Fruit fly (Drosophila melanogaster): Measurements from ENCODE around the gene Pak3.

Pak3 gene

dm6 chr3R:16408434-16408833 is 45.2 kb downstream of the Pak3 start:
- no peak for TF ChIP-seq h (optimal IDR thresholded peaks at IDR 0.05)
- TF ChIP-seq Myc (optimal IDR thresholded peaks at IDR 0.05): no peak
- no peak for TF ChIP-seq ttk (optimal IDR thresholded peaks at IDR 0.05)
- no peak for TF ChIP-seq Sin3A (optimal IDR thresholded peaks at IDR 0.05)
- no peak for TF ChIP-seq psq (optimal IDR thresholded peaks at IDR 0.05)
- TF ChIP-seq insv (optimal IDR thresholded peaks at IDR 0.05): no peak

dm6 chr3R:16406618-16407017 is 47.0 kb downstream of the Pak3 start:
- TF ChIP-seq h (optimal IDR thresholded peaks at IDR 0.05) (no peak), Sin3A (optimal IDR thresholded peaks at IDR 0.05) (no peak), psq (optimal IDR thresholded peaks at IDR 0.05) (no peak), Myc (optimal IDR thresholded peaks at IDR 0.05) (no peak)

DNA sequence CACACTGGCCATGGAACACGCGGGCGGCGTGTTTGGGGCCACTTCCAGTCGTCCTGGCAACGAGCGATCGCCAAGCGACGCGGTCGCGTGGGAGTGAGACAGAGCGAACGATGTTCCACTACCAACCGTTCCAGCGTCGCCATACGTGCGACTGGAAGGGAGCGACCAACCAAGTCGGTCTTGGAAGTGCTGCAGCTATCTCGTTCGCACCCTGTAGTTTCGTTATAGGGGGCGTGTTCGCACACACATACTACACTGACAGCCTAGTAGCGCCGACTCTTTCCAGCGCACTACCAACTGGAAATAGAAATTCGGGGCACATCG is 49.9 kb downstream of the Pak3 start:
- no peak for TF ChIP-seq insv (optimal IDR thresholded peaks at IDR 0.05)
- TF ChIP-seq Myc (optimal IDR thresholded peaks at IDR 0.05): no peak
- no peak for TF ChIP-seq h (optimal IDR thresholded peaks at IDR 0.05)
- TF ChIP-seq psq (optimal IDR thresholded peaks at IDR 0.05): no peak
- TF ChIP-seq Sin3A (optimal IDR thresholded peaks at IDR 0.05): no peak
- no peak for TF ChIP-seq ttk (optimal IDR thresholded peaks at IDR 0.05)

- TF ChIP-seq insv (optimal IDR thresholded peaks at IDR 0.05) (no peak), Myc (optimal IDR thresholded peaks at IDR 0.05) (no peak), h (optimal IDR thresholded peaks at IDR 0.05) (no peak), ttk (optimal IDR thresholded peaks at IDR 0.05) (no peak), Sin3A (optimal IDR thresholded peaks at IDR 0.05) (no peak), psq (optimal IDR thresholded peaks at IDR 0.05) (no peak)
These were observed 50.4 kb downstream of the Pak3 start, which contains the start of gene ss for dm6 chr3R:16403023-16403733. TSS of gene ss (minus strand) at chr3R:16403690.

- no peak for TF ChIP-seq ttk (optimal IDR thresholded peaks at IDR 0.05)
- TF ChIP-seq psq (optimal IDR thresholded peaks at IDR 0.05): no peak
- no peak for TF ChIP-seq h (optimal IDR thresholded peaks at IDR 0.05)
- no peak for TF ChIP-seq Myc (optimal IDR thresholded peaks at IDR 0.05)
- TF ChIP-seq Sin3A (optimal IDR thresholded peaks at IDR 0.05): no peak
- no peak for TF ChIP-seq insv (optimal IDR thresholded peaks at IDR 0.05)
These were observed 57.1 kb downstream of the Pak3 start for dm6 chr3R:16396565-16396964.

DNA sequence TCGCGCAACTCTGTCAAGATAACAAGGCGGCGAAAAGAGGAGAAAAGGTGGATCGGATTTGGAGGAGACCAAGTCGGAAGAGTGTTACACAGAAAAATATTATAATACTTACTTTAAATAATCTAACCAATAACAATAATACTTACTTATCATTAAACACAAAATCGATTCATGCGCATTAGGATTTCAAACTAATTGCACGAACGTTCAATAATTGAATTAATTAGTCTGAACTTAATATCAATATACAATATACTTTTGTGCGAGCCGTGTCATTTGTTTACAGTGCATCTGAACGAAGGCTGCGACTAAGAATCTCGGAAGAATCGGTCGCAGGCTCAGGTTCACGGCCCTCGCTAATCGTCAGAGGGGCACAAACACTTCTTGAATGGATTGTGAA is 58.2 kb downstream of the Pak3 start:
- no peak for TF ChIP-seq psq (optimal IDR thresholded peaks at IDR 0.05)
- no peak for TF ChIP-seq Sin3A (optimal IDR thresholded peaks at IDR 0.05)
- no peak for TF ChIP-seq h (optimal IDR thresholded peaks at IDR 0.05)
- no peak for TF ChIP-seq insv (optimal IDR thresholded peaks at IDR 0.05)
- no peak for TF ChIP-seq ttk (optimal IDR thresholded peaks at IDR 0.05)
- TF ChIP-seq Myc (optimal IDR thresholded peaks at IDR 0.05): no peak

Measured in Kc167 (cell line).